Fruit fly (Drosophila melanogaster) whole organism, adult: ENCODE data around the gene Cyp312a1.
A peak's percentile ranks its signal among the peaks of the same experiment; 100 is the strongest.

Experiments
- CG11617 ChIP-seq: fragments of 200-800 bp; sonication (Bioruptor generic); optimal IDR thresholded peaks from 2 replicates; lab custom pipeline; 2017; ENCODE audit warnings: mild to moderate bottlenecking, missing biosample characterization, missing genetic modification reagents, missing genetic modification characterization
- CG12768 ChIP-seq: fragments of 200-800 bp; sonication (Bioruptor generic); optimal IDR thresholded peaks from 2 replicates; lab custom pipeline; 2017; ENCODE audit warnings: missing biosample characterization, missing genetic modification characterization, mild to moderate bottlenecking, moderate library complexity, missing genetic modification reagents
- CG14711 ChIP-seq: fragments of 200-800 bp; sonication (Bioruptor generic); optimal IDR thresholded peaks from 2 replicates; lab custom pipeline; 2018; ENCODE audit warnings: missing biosample characterization, mild to moderate bottlenecking, missing genetic modification characterization, moderate library complexity
- CG1620 ChIP-seq: fragments of 200-800 bp; sonication (Bioruptor generic); optimal IDR thresholded peaks from 2 replicates; lab custom pipeline; 2016; ENCODE audit warnings: missing biosample characterization, missing genetic modification characterization
- CG5204 ChIP-seq: fragments of 200-800 bp; sonication (Bioruptor generic); optimal IDR thresholded peaks from 2 replicates; lab custom pipeline; 2016; ENCODE audit warnings: missing biosample characterization, missing genetic modification characterization
- CG7045 ChIP-seq: fragments of 200-800 bp; sonication (Bioruptor generic); optimal IDR thresholded peaks from 2 replicates; lab custom pipeline; 2017; ENCODE audit warnings: missing biosample characterization, mild to moderate bottlenecking, missing genetic modification characterization
- CG7101 ChIP-seq: fragments of 200-800 bp; sonication (Bioruptor generic); optimal IDR thresholded peaks from 2 replicates; lab custom pipeline; 2018; ENCODE audit warnings: missing biosample characterization, mild to moderate bottlenecking, missing genetic modification characterization, moderate library complexity
- Clk ChIP-seq: fragments of 200-800 bp; sonication (Bioruptor generic); optimal IDR thresholded peaks from 2 replicates; lab custom pipeline; 2017; ENCODE audit warnings: missing biosample characterization, missing genetic modification characterization
- Crg-1 ChIP-seq: fragments of 200-800 bp; sonication (Bioruptor generic); optimal IDR thresholded peaks from 2 replicates; lab custom pipeline; 2016; ENCODE audit warnings: missing biosample characterization, missing genetic modification characterization
- Hr96 ChIP-seq: fragments of 200-800 bp; sonication (Bioruptor generic); optimal IDR thresholded peaks from 2 replicates; lab custom pipeline; 2016; ENCODE audit warnings: missing biosample characterization, missing genetic modification characterization
- Mnt ChIP-seq: fragments of 200-800 bp; sonication (Bioruptor generic); optimal IDR thresholded peaks from 2 replicates; lab custom pipeline; 2016; ENCODE audit warnings: missing biosample characterization, mild to moderate bottlenecking, missing genetic modification characterization
- bab1 ChIP-seq: fragments of 200-800 bp; sonication (Bioruptor generic); optimal IDR thresholded peaks from 3 replicates; lab custom pipeline; 2019; ENCODE audit warnings: missing biosample characterization, mild to moderate bottlenecking, missing genetic modification characterization, moderate library complexity
- cic ChIP-seq: fragments of 200-800 bp; sonication (Bioruptor generic); optimal IDR thresholded peaks from 2 replicates; lab custom pipeline; 2017; ENCODE audit warnings: missing biosample characterization, mild to moderate bottlenecking, missing genetic modification characterization, moderate library complexity
- cnc ChIP-seq, 2 experiments: fragments of >200 bp; optimal IDR thresholded peaks; 2 replicates each; lab custom pipeline; 2017
- kay ChIP-seq: fragments of 200-800 bp; sonication (Bioruptor generic); peaks from one replicate; lab custom pipeline; 2016; ENCODE audit warnings: missing biosample characterization, missing genetic modification characterization, borderline replicate concordance
- ovo ChIP-seq: fragments of 200-800 bp; sonication (Bioruptor generic); optimal IDR thresholded peaks from 2 replicates; lab custom pipeline; 2016; ENCODE audit warnings: missing biosample characterization, missing genetic modification characterization
- pad ChIP-seq: fragments of 200-800 bp; sonication (Bioruptor generic); optimal IDR thresholded peaks from 3 replicates; lab custom pipeline; 2017; ENCODE audit warnings: missing biosample characterization, missing genetic modification characterization, mild to moderate bottlenecking, moderate library complexity, missing genetic modification reagents
- tj ChIP-seq: fragments of 200-800 bp; sonication (Bioruptor generic); optimal IDR thresholded peaks from 3 replicates; lab custom pipeline; 2017; ENCODE audit warnings: missing biosample characterization, mild to moderate bottlenecking, missing genetic modification characterization, moderate library complexity
- toe ChIP-seq: fragments of 200-800 bp; sonication (Bioruptor generic); optimal IDR thresholded peaks from 2 replicates; lab custom pipeline; 2016; ENCODE audit warnings: missing biosample characterization, missing genetic modification characterization

Gene Cyp312a1

dm6 chr3L:18105343-18106020 lies 27.0 kb downstream of the Cyp312a1 start:
- TF ChIP-seq ovo (GFP tag; lab: Kevin White, UChicago) (no peak), CG7101 (no peak), tj (peak; percentile 96), Clk (GFP tag; lab: Kevin White, UChicago) (no peak), cic (GFP tag; lab: Kevin White, UChicago) (peak; percentile 39), CG1620 (GFP tag; lab: Kevin White, UChicago) (no peak), Crg-1 (GFP tag; lab: Kevin White, UChicago) (no peak), CG11617 (GFP tag; lab: Kevin White, UChicago) (no peak)

- TF ChIP-seq toe (GFP tag; lab: Kevin White, UChicago) = no peak
- no peak for TF ChIP-seq cnc (optimal IDR thresholded peaks at IDR 0.05; lab: Kevin White, UChicago)
- TF ChIP-seq CG14711 (tag; lab: Kevin White, UChicago) = no peak
- TF ChIP-seq CG7101 = no peak
- no peak for TF ChIP-seq CG5204 (GFP tag; lab: Kevin White, UChicago)
- no peak for TF ChIP-seq Mnt
- TF ChIP-seq Crg-1 (GFP tag; lab: Kevin White, UChicago) = no peak
- TF ChIP-seq ovo (GFP tag; lab: Kevin White, UChicago) = no peak
- no peak for TF ChIP-seq cic (GFP tag; lab: Kevin White, UChicago)
- no peak for TF ChIP-seq tj
- no peak for TF ChIP-seq CG7045 (GFP tag; lab: Kevin White, UChicago)
- no peak for TF ChIP-seq Clk (GFP tag; lab: Kevin White, UChicago)
These were observed 30.3 kb downstream of the Cyp312a1 start for dm6 chr3L:18102161-18102565.

- TF ChIP-seq cnc (optimal IDR thresholded peaks at IDR 0.05; lab: Kevin White, UChicago) = no peak
- TF ChIP-seq CG7101 = no peak
- peak; percentile 74 for TF ChIP-seq tj
- TF ChIP-seq Hr96 (GFP tag; lab: Kevin White, UChicago) = no peak
- TF ChIP-seq toe (GFP tag; lab: Kevin White, UChicago) = no peak
- no peak for TF ChIP-seq ovo (GFP tag; lab: Kevin White, UChicago)
- TF ChIP-seq pad (GFP tag; lab: Kevin White, UChicago) = no peak
- peak; percentile 1 for TF ChIP-seq bab1 (GFP tag; lab: Kevin White, UChicago)
- no peak for TF ChIP-seq CG14711 (tag; lab: Kevin White, UChicago)
These were observed 31.0 kb downstream of the Cyp312a1 start for dm6 chr3L:18101421-18101996.

- TF ChIP-seq CG1620 (GFP tag; lab: Kevin White, UChicago) = no peak
- TF ChIP-seq bab1 (GFP tag; lab: Kevin White, UChicago) = no peak
- TF ChIP-seq CG7101 = no peak
- TF ChIP-seq pad (GFP tag; lab: Kevin White, UChicago) = no peak
- TF ChIP-seq CG11617 (GFP tag; lab: Kevin White, UChicago) = no peak
- TF ChIP-seq Clk (GFP tag; lab: Kevin White, UChicago) = no peak
- TF ChIP-seq CG5204 (GFP tag; lab: Kevin White, UChicago) = no peak
- no peak for TF ChIP-seq cnc (optimal IDR thresholded peaks at IDR 0.05; lab: Kevin White, UChicago)
- TF ChIP-seq cic (GFP tag; lab: Kevin White, UChicago) = no peak
- no peak for TF ChIP-seq toe (GFP tag; lab: Kevin White, UChicago)
- no peak for TF ChIP-seq CG12768 (GFP tag; lab: Kevin White, UChicago)
- no peak for TF ChIP-seq ovo (GFP tag; lab: Kevin White, UChicago)
- TF ChIP-seq Crg-1 (GFP tag; lab: Kevin White, UChicago) = no peak
- no peak for TF ChIP-seq Mnt
- no peak for TF ChIP-seq CG7045 (GFP tag; lab: Kevin White, UChicago)
- no peak for TF ChIP-seq Hr96 (GFP tag; lab: Kevin White, UChicago)
These were observed 32.8 kb downstream of the Cyp312a1 start for dm6 chr3L:18099715-18100114.

dm6 chr3L:18096726-18097125 lies 35.8 kb downstream of the Cyp312a1 start:
- TF ChIP-seq kay (GFP tag; lab: Kevin White, UChicago) (no peak), Crg-1 (GFP tag; lab: Kevin White, UChicago) (no peak), CG14711 (tag; lab: Kevin White, UChicago) (no peak)

dm6 chr3L:18093875-18094274 lies 38.6 kb downstream of the Cyp312a1 start:
- no peak for TF ChIP-seq toe (GFP tag; lab: Kevin White, UChicago)
- no peak for TF ChIP-seq ovo (GFP tag; lab: Kevin White, UChicago)
- TF ChIP-seq cic (GFP tag; lab: Kevin White, UChicago) = no peak
- no peak for TF ChIP-seq CG5204 (GFP tag; lab: Kevin White, UChicago)
- TF ChIP-seq tj = no peak
- no peak for TF ChIP-seq kay (GFP tag; lab: Kevin White, UChicago)
- no peak for TF ChIP-seq pad (GFP tag; lab: Kevin White, UChicago)
- TF ChIP-seq bab1 (GFP tag; lab: Kevin White, UChicago) = no peak
- TF ChIP-seq CG7045 (GFP tag; lab: Kevin White, UChicago) = no peak

dm6 chr3L:18088027-18088426 lies 44.5 kb downstream of the Cyp312a1 start:
- no peak for TF ChIP-seq CG7101
- TF ChIP-seq Clk (GFP tag; lab: Kevin White, UChicago) = no peak
- TF ChIP-seq ovo (GFP tag; lab: Kevin White, UChicago) = peak; percentile 21
- TF ChIP-seq Crg-1 (GFP tag; lab: Kevin White, UChicago) = no peak
- peak; percentile 21 for TF ChIP-seq toe (GFP tag; lab: Kevin White, UChicago)
- TF ChIP-seq pad (GFP tag; lab: Kevin White, UChicago) = no peak
- no peak for TF ChIP-seq cnc (optimal IDR thresholded peaks at IDR 0.05; lab: Kevin White, UChicago)
- peak; percentile 16 for TF ChIP-seq CG14711 (tag; lab: Kevin White, UChicago)
